Fruit fly (Drosophila melanogaster): ENCODE results near the gene CycJ.

Gene CycJ

DNA sequence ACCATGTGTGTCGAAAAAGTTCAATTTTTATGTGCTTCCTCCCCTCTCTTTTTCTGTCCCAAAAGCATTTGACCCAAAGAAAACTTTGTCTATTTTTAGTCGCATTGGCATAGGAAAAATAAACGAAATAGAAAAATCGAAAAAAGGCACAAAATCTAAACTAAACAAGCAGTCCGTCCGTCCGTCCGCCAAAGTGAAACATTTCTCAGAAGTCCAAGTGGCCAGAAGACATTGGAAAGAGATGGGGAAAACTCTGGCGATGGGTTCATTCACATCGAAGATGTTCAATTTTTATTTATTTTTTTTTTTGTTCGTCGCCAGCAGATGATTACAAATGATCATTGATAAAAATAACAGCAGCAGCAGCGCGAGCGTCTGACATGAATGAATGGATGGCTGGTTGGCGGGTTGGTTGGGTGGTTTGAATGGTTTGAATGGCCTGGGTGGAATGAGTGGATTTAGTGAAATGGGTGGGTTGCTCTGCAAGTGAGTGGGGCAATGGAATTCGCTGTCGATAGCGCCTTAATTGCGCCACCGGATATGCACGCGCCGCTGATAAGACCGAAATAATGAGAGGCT, 18.2 kb upstream of the CycJ start (continued):
- TF ChIP-seq grn (GFP tag; optimal IDR thresholded peaks at IDR 0.05) (peak; percentile 38), slou (GFP tag; optimal IDR thresholded peaks at IDR 0.05) (no peak), CG8281 (tag; optimal IDR thresholded peaks at IDR 0.05) (peak; percentile 25), CG3838 (GFP tag; optimal IDR thresholded peaks at IDR 0.05) (no peak), odd (GFP tag; optimal IDR thresholded peaks at IDR 0.05) (peak; percentile 1), Hr78 (GFP tag; optimal IDR thresholded peaks at IDR 0.05) (peak in 1 of 2 experiments; percentile 54), Hey (tag; optimal IDR thresholded peaks at IDR 0.05) (peak; percentile 4)

DNA sequence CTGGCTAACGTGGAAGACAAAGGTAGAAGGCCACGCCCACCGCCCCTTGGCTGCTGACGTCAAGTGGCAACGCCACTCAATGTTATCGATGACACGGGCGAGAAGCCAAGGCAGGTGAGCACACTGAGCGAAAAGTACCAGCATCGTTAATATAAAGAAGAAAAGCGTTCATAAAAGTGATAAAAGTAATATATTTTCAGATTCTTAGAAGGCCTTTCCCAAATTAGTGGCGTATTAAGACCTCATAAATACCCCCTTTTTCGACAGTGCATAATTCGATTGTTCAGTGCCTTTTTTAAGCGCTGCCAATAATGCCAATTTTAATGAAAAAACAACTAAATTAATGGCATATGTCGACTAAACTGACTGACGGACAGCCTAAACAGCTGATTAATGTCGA, 16.5 kb upstream of the CycJ start:
- TF ChIP-seq CG3995 (GFP tag; optimal IDR thresholded peaks at IDR 0.05) (no peak), mam (GFP tag; optimal IDR thresholded peaks at IDR 0.05) (no peak), so (GFP tag; IDR thresholded peaks at IDR 0.05) (0 out of 3 replicates have a peak, but pooled peaks have one; percentile 31), zfh2 (GFP tag; optimal IDR thresholded peaks at IDR 0.05) (peak; percentile 21), ara (GFP tag; IDR thresholded peaks at IDR 0.05) (no peak), lab (GFP tag; optimal IDR thresholded peaks at IDR 0.05) (peak; percentile 34), sima (GFP tag; optimal IDR thresholded peaks at IDR 0.05) (no peak), Six4 (GFP tag; optimal IDR thresholded peaks at IDR 0.05) (no peak), pho (GFP tag; optimal IDR thresholded peaks at IDR 0.05) (no peak), ken (GFP tag; IDR thresholded peaks at IDR 0.05) (peak; percentile 46; the same call in 1 of the 3 replicates), lilli (GFP tag; optimal IDR thresholded peaks at IDR 0.05) (peak; percentile 41), NC2α (GFP tag; optimal IDR thresholded peaks at IDR 0.05) (no peak), CG10431 (GFP tag; optimal IDR thresholded peaks at IDR 0.05) (no peak), CG11085 (GFP tag; IDR thresholded peaks at IDR 0.05) (no peak), luna (GFP tag; optimal IDR thresholded peaks at IDR 0.05) (no peak), CG9817 (tag; optimal IDR thresholded peaks at IDR 0.05) (no peak), org-1 (GFP tag; optimal IDR thresholded peaks at IDR 0.05) (peak; percentile 32), Dp (GFP tag; optimal IDR thresholded peaks at IDR 0.05) (no peak), chm (GFP tag; IDR thresholded peaks at IDR 0.05) (0 out of 2 replicates have a peak, but pooled peaks have one; percentile 19), CG4854 (GFP tag; optimal IDR thresholded peaks at IDR 0.05) (no peak), CHES-1-like (GFP tag; optimal IDR thresholded peaks at IDR 0.05) (peak; percentile 19), HLH54F (GFP tag; optimal IDR thresholded peaks at IDR 0.05) (peak; percentile 23), CG7786 (GFP tag; optimal IDR thresholded peaks at IDR 0.05) (no peak), CG9437 (GFP tag; optimal IDR thresholded peaks at IDR 0.05) (peak; percentile 25), CG11696 (GFP tag; IDR thresholded peaks at IDR 0.05) (no peak), CG32772 (GFP tag; IDR thresholded peaks at IDR 0.05) (no peak), CG15514 (GFP tag; optimal IDR thresholded peaks at IDR 0.05) (no peak), hbn (GFP tag; IDR thresholded peaks at IDR 0.05; ENCODE audit: partially characterized antibody) (no peak), slbo (GFP tag; IDR thresholded peaks at IDR 0.05) (peak; percentile 80), unpg (GFP tag; optimal IDR thresholded peaks at IDR 0.05) (peak; percentile 28), CoRest (tag; optimal IDR thresholded peaks at IDR 0.05) (peak; percentile 44), sc (optimal IDR thresholded peaks at IDR 0.05) (no peak), sc (GFP tag; optimal IDR thresholded peaks at IDR 0.05) (peak; percentile 32), CG4360 (GFP tag; IDR thresholded peaks at IDR 0.05) (no peak), Med (GFP tag) (peak; percentile 84), disco-r (GFP tag; optimal IDR thresholded peaks at IDR 0.05) (no peak), CG12155 (GFP tag; optimal IDR thresholded peaks at IDR 0.05) (peak; percentile 43), row (GFP tag; IDR thresholded peaks at IDR 0.05) (peak; percentile 70), CG3847 (GFP tag; IDR thresholded peaks at IDR 0.05) (peak; percentile 52), tio (GFP tag; optimal IDR thresholded peaks at IDR 0.05) (peak; percentile 55), CG7928 (GFP tag; optimal IDR thresholded peaks at IDR 0.05) (no peak), CG2875 (GFP tag; optimal IDR thresholded peaks at IDR 0.05) (peak; percentile 32), CG18599 (GFP tag; optimal IDR thresholded peaks at IDR 0.05) (peak; percentile 35)
